Worm (Caenorhabditis elegans) whole organism, young adult: ENCODE data around the gene osgn-1.

Experiments used
- B0019.2 ChIP-seq: fragments of 200-800 bp; sonication (Bioruptor generic); conservative IDR thresholded peaks from 2 replicates; pipeline ENCODE4 v1.3.6; 2022; ENCODE audit warnings: missing genetic modification reagents, missing genetic modification characterization, missing compliant biosample characterization
- F37B4.10 ChIP-seq: fragments of 200-800 bp; sonication (Bioruptor generic); IDR thresholded peaks from 2 replicates; pipeline ENCODE4 v1.3.6; 2022; ENCODE audit warnings: missing genetic modification characterization, missing compliant biosample characterization
- dpl-1 ChIP-seq: fragments of 150-350 bp; optimal IDR thresholded peaks from 2 replicates; lab custom pipeline; 2014; ENCODE audit warnings: missing biosample characterization, missing genetic modification reagents, missing genetic modification characterization
- madf-8 ChIP-seq: fragments of 200-800 bp; sonication (Bioruptor generic); conservative IDR thresholded peaks from 2 replicates; pipeline ENCODE4 v1.3.6; 2022; ENCODE audit warnings: missing genetic modification reagents, missing genetic modification characterization, missing compliant biosample characterization
- rec-8 ChIP-seq, 2 experiments: sonication (generic microtip); optimal IDR thresholded peaks; 2 replicates each; lab custom pipeline; 2016; ENCODE audit warnings: mild to moderate bottlenecking in 2 of 2, missing genetic modification characterization in 2 of 2, missing genetic modification reagents in 2 of 2, missing genotype in 2 of 2, missing biosample characterization in 1 of 2, missing compliant biosample characterization in 1 of 2, moderate library complexity in 1 of 2
- snpc-4 ChIP-seq, 5 experiments: fragments of 150-350 bp in 1 of 5; sonication (generic microtip) in 4 of 5; optimal IDR thresholded peaks; 2 replicates each; lab custom pipeline; 2014 to 2018; ENCODE audit warnings: missing genetic modification characterization in 5 of 5, missing biosample characterization in 3 of 5, antibody characterized with exemption in 2 of 5, mild to moderate bottlenecking in 2 of 5, missing compliant biosample characterization in 2 of 5, missing genotype in 2 of 5, moderate library complexity in 2 of 5, missing genetic modification reagents in 1 of 5

ce11 chrIV:4264649-4265048 lies 57.5 kb downstream of the osgn-1 start:
- TF ChIP-seq dpl-1 (GFP tag; lab: Kevin White, UChicago) (no peak), madf-8 (GFP tag; lab: Robert Waterston, UW) (no peak), B0019.2 (no peak), snpc-4 (GFP tag; optimal IDR thresholded peaks at IDR 0.05; lab: Kevin White, UChicago) (no peak), snpc-4 (tag; optimal IDR thresholded peaks at IDR 0.05; lab: Kevin White, UChicago) (no peak), rec-8 (tag; optimal IDR thresholded peaks at IDR 0.05; lab: Kevin White, UChicago) (no peak), F37B4.10 (no peak)
